Worm (Caenorhabditis elegans): ENCODE results near the gene srw-9.

srw-9 gene

ce11 chrIII:12783878-12784277 lies 26.4 kb downstream of the srw-9 start:
- TF ChIP-seq tbx-11 (GFP tag; IDR thresholded peaks at IDR 0.05) = no peak
- no peak for TF ChIP-seq scrt-1 (GFP tag; IDR thresholded peaks at IDR 0.05)
- TF ChIP-seq B0310.2 (tag; optimal IDR thresholded peaks at IDR 0.05) = no peak
- TF ChIP-seq tbx-37 (GFP tag; conservative IDR thresholded peaks at IDR 0.05) = no peak
- TF ChIP-seq ceh-13 (GFP tag; optimal IDR thresholded peaks at IDR 0.05) = no peak
- no peak for TF ChIP-seq ama-1 (optimal IDR thresholded peaks at IDR 0.05)
- TF ChIP-seq ets-7 (tag; optimal IDR thresholded peaks at IDR 0.05) = no peak
- TF ChIP-seq sea-1 (GFP tag; conservative IDR thresholded peaks at IDR 0.05) = no peak
- TF ChIP-seq F13C5.2 (tag; optimal IDR thresholded peaks at IDR 0.05) = no peak
- no peak for TF ChIP-seq aly-1 (tag; optimal IDR thresholded peaks at IDR 0.05)
- TF ChIP-seq hmg-4 (GFP tag; optimal IDR thresholded peaks at IDR 0.05) = no peak
- no peak for TF ChIP-seq hnd-1 (tag; optimal IDR thresholded peaks at IDR 0.05)
- TF ChIP-seq ceh-36 (tag; optimal IDR thresholded peaks at IDR 0.05) = no peak
- TF ChIP-seq pes-1 (GFP tag; IDR thresholded peaks at IDR 0.05) = no peak
- TF ChIP-seq hmbx-1 (tag; optimal IDR thresholded peaks at IDR 0.05) = no peak
- no peak for TF ChIP-seq flt-1 (GFP tag; IDR thresholded peaks at IDR 0.05)
- no peak for TF ChIP-seq tra-4 (tag; optimal IDR thresholded peaks at IDR 0.05)

ce11 chrIII:12784854-12785253 lies 27.4 kb downstream of the srw-9 start, which contains the start of gene lgc-37:
lgc-37 (plus strand) TSS chrIII:12785154.
- TF ChIP-seq flt-1 (GFP tag; IDR thresholded peaks at IDR 0.05) (no peak), hmg-4 (GFP tag; optimal IDR thresholded peaks at IDR 0.05) (no peak), ceh-13 (GFP tag; optimal IDR thresholded peaks at IDR 0.05) (no peak), tbx-11 (GFP tag; IDR thresholded peaks at IDR 0.05) (no peak), hnd-1 (tag; optimal IDR thresholded peaks at IDR 0.05) (no peak), hmbx-1 (tag; optimal IDR thresholded peaks at IDR 0.05) (no peak), pes-1 (GFP tag; IDR thresholded peaks at IDR 0.05) (no peak), scrt-1 (GFP tag; IDR thresholded peaks at IDR 0.05) (no peak), aly-1 (tag; optimal IDR thresholded peaks at IDR 0.05) (no peak)

ce11 chrIII:12785427-12785826 lies 28.0 kb downstream of the srw-9 start:
- TF ChIP-seq ceh-13 (GFP tag; optimal IDR thresholded peaks at IDR 0.05) (no peak), pes-1 (GFP tag; IDR thresholded peaks at IDR 0.05) (no peak), scrt-1 (GFP tag; IDR thresholded peaks at IDR 0.05) (no peak), tra-4 (tag; optimal IDR thresholded peaks at IDR 0.05) (no peak), hnd-1 (tag; optimal IDR thresholded peaks at IDR 0.05) (no peak)

ce11 chrIII:12788239-12788638 lies 30.8 kb downstream of the srw-9 start:
- TF ChIP-seq F13C5.2 (tag; optimal IDR thresholded peaks at IDR 0.05) (no peak), ceh-13 (GFP tag; optimal IDR thresholded peaks at IDR 0.05) (no peak), ets-7 (tag; optimal IDR thresholded peaks at IDR 0.05) (no peak), pes-1 (GFP tag; IDR thresholded peaks at IDR 0.05) (no peak), ceh-36 (tag; optimal IDR thresholded peaks at IDR 0.05) (no peak), flt-1 (GFP tag; IDR thresholded peaks at IDR 0.05) (no peak)

- TF ChIP-seq sea-1 (GFP tag; conservative IDR thresholded peaks at IDR 0.05) (no peak), hmg-4 (GFP tag; optimal IDR thresholded peaks at IDR 0.05) (no peak), hnd-1 (tag; optimal IDR thresholded peaks at IDR 0.05) (no peak), ceh-13 (GFP tag; optimal IDR thresholded peaks at IDR 0.05) (no peak), pes-1 (GFP tag; IDR thresholded peaks at IDR 0.05) (no peak), scrt-1 (GFP tag; IDR thresholded peaks at IDR 0.05) (no peak), ceh-36 (tag; optimal IDR thresholded peaks at IDR 0.05) (no peak), hmbx-1 (tag; optimal IDR thresholded peaks at IDR 0.05) (no peak), B0310.2 (tag; optimal IDR thresholded peaks at IDR 0.05) (no peak), aly-1 (tag; optimal IDR thresholded peaks at IDR 0.05) (no peak), tbx-37 (GFP tag; conservative IDR thresholded peaks at IDR 0.05) (no peak), ama-1 (optimal IDR thresholded peaks at IDR 0.05) (no peak), tbx-11 (GFP tag; IDR thresholded peaks at IDR 0.05) (no peak), F13C5.2 (tag; optimal IDR thresholded peaks at IDR 0.05) (no peak), ets-7 (tag; optimal IDR thresholded peaks at IDR 0.05) (no peak), tra-4 (tag; optimal IDR thresholded peaks at IDR 0.05) (no peak), flt-1 (GFP tag; IDR thresholded peaks at IDR 0.05) (no peak)
Observed at ce11 chrIII:12789420-12789819, 32.0 kb downstream of the srw-9 start, which contains the start of gene BE10.1. BE10.1 (minus strand) TSS chrIII:12789520.

- TF ChIP-seq pes-1 (GFP tag; IDR thresholded peaks at IDR 0.05) = no peak
- TF ChIP-seq ama-1 (optimal IDR thresholded peaks at IDR 0.05) = no peak
- TF ChIP-seq tra-4 (tag; optimal IDR thresholded peaks at IDR 0.05) = no peak
- no peak for TF ChIP-seq tbx-11 (GFP tag; IDR thresholded peaks at IDR 0.05)
- TF ChIP-seq scrt-1 (GFP tag; IDR thresholded peaks at IDR 0.05) = no peak
- no peak for TF ChIP-seq ceh-13 (GFP tag; optimal IDR thresholded peaks at IDR 0.05)
- TF ChIP-seq ceh-36 (tag; optimal IDR thresholded peaks at IDR 0.05) = no peak
Observed at ce11 chrIII:12794200-12794599, 36.7 kb downstream of the srw-9 start.

ce11 chrIII:12798469-12798868 lies 41.0 kb downstream of the srw-9 start, which contains the start of gene agmo-1:
agmo-1 (minus strand) TSS chrIII:12798569.
- TF ChIP-seq sea-1 (GFP tag; conservative IDR thresholded peaks at IDR 0.05) (no peak), ceh-13 (GFP tag; optimal IDR thresholded peaks at IDR 0.05) (no peak), B0310.2 (tag; optimal IDR thresholded peaks at IDR 0.05) (no peak), ama-1 (optimal IDR thresholded peaks at IDR 0.05) (no peak), flt-1 (GFP tag; IDR thresholded peaks at IDR 0.05) (no peak), scrt-1 (GFP tag; IDR thresholded peaks at IDR 0.05) (no peak), pes-1 (GFP tag; IDR thresholded peaks at IDR 0.05) (no peak), hnd-1 (tag; optimal IDR thresholded peaks at IDR 0.05) (no peak), tbx-11 (GFP tag; IDR thresholded peaks at IDR 0.05) (no peak), tbx-37 (GFP tag; conservative IDR thresholded peaks at IDR 0.05) (no peak), hmg-4 (GFP tag; optimal IDR thresholded peaks at IDR 0.05) (no peak), aly-1 (tag; optimal IDR thresholded peaks at IDR 0.05) (no peak), ceh-36 (tag; optimal IDR thresholded peaks at IDR 0.05) (no peak), tra-4 (tag; optimal IDR thresholded peaks at IDR 0.05) (no peak), ets-7 (tag; optimal IDR thresholded peaks at IDR 0.05) (no peak), F13C5.2 (tag; optimal IDR thresholded peaks at IDR 0.05) (no peak)

ce11 chrIII:12800529-12800928 lies 43.1 kb downstream of the srw-9 start:
- TF ChIP-seq aly-1 (tag; optimal IDR thresholded peaks at IDR 0.05) = no peak
- no peak for TF ChIP-seq hmg-4 (GFP tag; optimal IDR thresholded peaks at IDR 0.05)
- TF ChIP-seq pes-1 (GFP tag; IDR thresholded peaks at IDR 0.05) = no peak
- TF ChIP-seq B0310.2 (tag; optimal IDR thresholded peaks at IDR 0.05) = no peak
- TF ChIP-seq tbx-37 (GFP tag; conservative IDR thresholded peaks at IDR 0.05) = no peak
- TF ChIP-seq tbx-11 (GFP tag; IDR thresholded peaks at IDR 0.05) = no peak
- no peak for TF ChIP-seq hmbx-1 (tag; optimal IDR thresholded peaks at IDR 0.05)
- no peak for TF ChIP-seq ets-7 (tag; optimal IDR thresholded peaks at IDR 0.05)
- TF ChIP-seq flt-1 (GFP tag; IDR thresholded peaks at IDR 0.05) = no peak
- no peak for TF ChIP-seq sea-1 (GFP tag; conservative IDR thresholded peaks at IDR 0.05)
- TF ChIP-seq F13C5.2 (tag; optimal IDR thresholded peaks at IDR 0.05) = no peak
- TF ChIP-seq scrt-1 (GFP tag; IDR thresholded peaks at IDR 0.05) = no peak
- no peak for TF ChIP-seq ama-1 (optimal IDR thresholded peaks at IDR 0.05)
- no peak for TF ChIP-seq ceh-13 (GFP tag; optimal IDR thresholded peaks at IDR 0.05)
- TF ChIP-seq ceh-36 (tag; optimal IDR thresholded peaks at IDR 0.05) = no peak
- TF ChIP-seq tra-4 (tag; optimal IDR thresholded peaks at IDR 0.05) = no peak
- TF ChIP-seq hnd-1 (tag; optimal IDR thresholded peaks at IDR 0.05) = no peak

Data from whole organism, early embryonic.